Worm (Caenorhabditis elegans) whole organism, early embryonic: ENCODE results near the gene col-125.

Experiments used
- B0310.2 ChIP-seq: sonication (generic microtip); optimal IDR thresholded peaks from 2 replicates; lab custom pipeline; 2016; ENCODE audit warnings: mild to moderate bottlenecking, missing genetic modification characterization, missing compliant biosample characterization
- F13C5.2 ChIP-seq: sonication (generic microtip); optimal IDR thresholded peaks from 2 replicates; lab custom pipeline; 2017; ENCODE audit warnings: mild to moderate bottlenecking, missing genetic modification characterization, inconsistent platforms, missing compliant biosample characterization
- aly-1 ChIP-seq: sonication (generic microtip); optimal IDR thresholded peaks from 2 replicates; lab custom pipeline; 2016; ENCODE audit warnings: missing genetic modification characterization, missing compliant biosample characterization
- ama-1 ChIP-seq: fragments of 150-350 bp; optimal IDR thresholded peaks from 2 replicates; lab custom pipeline; 2014
- ceh-13 ChIP-seq: fragments of 200-800 bp; sonication (Bioruptor generic); optimal IDR thresholded peaks from 2 replicates; lab custom pipeline; 2018; ENCODE audit warnings: mild to moderate bottlenecking, missing genetic modification characterization, missing compliant biosample characterization
- ceh-36 ChIP-seq: sonication (generic microtip); optimal IDR thresholded peaks from 2 replicates; lab custom pipeline; 2016; ENCODE audit warnings: missing genetic modification characterization, inconsistent platforms, missing compliant biosample characterization
- ets-7 ChIP-seq: sonication (generic microtip); optimal IDR thresholded peaks from 2 replicates; lab custom pipeline; 2016; ENCODE audit warnings: missing genotype, missing genetic modification characterization, missing compliant biosample characterization
- flt-1 ChIP-seq: fragments of 200-800 bp; sonication (Bioruptor generic); IDR thresholded peaks from 2 replicates; pipeline ENCODE4 v1.3.6; 2022; ENCODE audit warnings: missing genetic modification characterization, missing compliant biosample characterization
- hmbx-1 ChIP-seq: sonication (generic microtip); optimal IDR thresholded peaks from 2 replicates; lab custom pipeline; 2016; ENCODE audit warnings: mild to moderate bottlenecking, missing genetic modification characterization, missing compliant biosample characterization
- hmg-4 ChIP-seq: fragments of 200-800 bp; sonication (Bioruptor generic); optimal IDR thresholded peaks from 2 replicates; lab custom pipeline; 2018; ENCODE audit warnings: mild to moderate bottlenecking, missing genetic modification characterization, missing compliant biosample characterization
- hnd-1 ChIP-seq: sonication (generic microtip); optimal IDR thresholded peaks from 2 replicates; lab custom pipeline; 2016; ENCODE audit warnings: missing genetic modification characterization, missing compliant biosample characterization
- pes-1 ChIP-seq: fragments of 200-800 bp; sonication (Bioruptor generic); IDR thresholded peaks from 2 replicates; pipeline ENCODE4 v1.3.6; 2022; ENCODE audit warnings: missing genetic modification reagents, missing genetic modification characterization, missing compliant biosample characterization
- scrt-1 ChIP-seq: fragments of 200-800 bp; sonication (Bioruptor generic); IDR thresholded peaks from 2 replicates; pipeline ENCODE4 v1.3.6; 2022; ENCODE audit warnings: missing genetic modification characterization, missing compliant biosample characterization
- sea-1 ChIP-seq: fragments of 200-800 bp; sonication (Bioruptor generic); conservative IDR thresholded peaks from 2 replicates; pipeline ENCODE4 v1.3.6; 2022; ENCODE audit warnings: missing genetic modification characterization, missing compliant biosample characterization
- tbx-11 ChIP-seq: fragments of 200-800 bp; sonication (Bioruptor generic); IDR thresholded peaks from 2 replicates; pipeline ENCODE4 v1.3.6; 2022; ENCODE audit warnings: missing genetic modification characterization, missing compliant biosample characterization
- tbx-37 ChIP-seq: fragments of 200-800 bp; sonication (Bioruptor generic); conservative IDR thresholded peaks from 2 replicates; pipeline ENCODE4 v1.3.6; 2022; ENCODE audit warnings: missing genetic modification reagents, missing genetic modification characterization, missing compliant biosample characterization
- tra-4 ChIP-seq: sonication (generic microtip); optimal IDR thresholded peaks from 2 replicates; lab custom pipeline; 2017; ENCODE audit warnings: missing genetic modification characterization, missing compliant biosample characterization

The col-125 gene

ce11 chrIV:11269483-11269882 is 44.2 kb downstream of the col-125 start:
- no peak for TF ChIP-seq tbx-37 (GFP tag; lab: Robert Waterston, UW)

ce11 chrIV:11271262-11271661 is 46.0 kb downstream of the col-125 start, which contains the start of gene nhr-7:
nhr-7 (minus strand) TSS chrIV:11271362.
- no peak for TF ChIP-seq F13C5.2 (tag; lab: Kevin White, UChicago)
- no peak for TF ChIP-seq flt-1 (GFP tag; lab: Robert Waterston, UW)
- TF ChIP-seq scrt-1 (GFP tag; lab: Robert Waterston, UW): no peak
- no peak for TF ChIP-seq tbx-11
- no peak for TF ChIP-seq ama-1 (lab: Kevin White, UChicago)
- no peak for TF ChIP-seq tbx-37 (GFP tag; lab: Robert Waterston, UW)
- no peak for TF ChIP-seq ets-7 (tag; lab: Kevin White, UChicago)
- TF ChIP-seq hnd-1 (tag; lab: Kevin White, UChicago): no peak
- no peak for TF ChIP-seq tra-4 (tag; lab: Kevin White, UChicago)
- no peak for TF ChIP-seq pes-1 (GFP tag; lab: Robert Waterston, UW)
- no peak for TF ChIP-seq ceh-36 (tag; lab: Kevin White, UChicago)
- TF ChIP-seq hmg-4 (GFP tag; lab: Kevin White, UChicago): no peak
- no peak for TF ChIP-seq B0310.2 (tag; lab: Kevin White, UChicago)
- TF ChIP-seq aly-1 (tag; lab: Kevin White, UChicago): no peak
- TF ChIP-seq hmbx-1 (tag; lab: Kevin White, UChicago): no peak
- no peak for TF ChIP-seq sea-1 (GFP tag; lab: Robert Waterston, UW)
- TF ChIP-seq ceh-13 (GFP tag; lab: Kevin White, UChicago): no peak

- TF ChIP-seq sea-1 (GFP tag; lab: Robert Waterston, UW) (no peak), ets-7 (tag; lab: Kevin White, UChicago) (no peak)
Measured at ce11 chrIV:11273151-11273550, 47.8 kb downstream of the col-125 start, which contains the start of gene gtl-2. gtl-2 (plus strand) TSS chrIV:11273451.

ce11 chrIV:11276026-11276425 is 50.7 kb downstream of the col-125 start:
- TF ChIP-seq F13C5.2 (tag; lab: Kevin White, UChicago) (no peak), B0310.2 (tag; lab: Kevin White, UChicago) (no peak), scrt-1 (GFP tag; lab: Robert Waterston, UW) (no peak), hmg-4 (GFP tag; lab: Kevin White, UChicago) (no peak), hmbx-1 (tag; lab: Kevin White, UChicago) (no peak), flt-1 (GFP tag; lab: Robert Waterston, UW) (no peak), aly-1 (tag; lab: Kevin White, UChicago) (no peak)
